Worm (Caenorhabditis elegans) whole organism, young adult: ENCODE data around the gene str-177.

Experiments
- B0035.1 ChIP-seq: sonication (generic microtip); optimal IDR thresholded peaks from 2 replicates; lab custom pipeline; 2016; ENCODE audit warnings: missing genetic modification characterization, mild to moderate bottlenecking, missing compliant biosample characterization, missing genotype, missing genetic modification reagents
- D2030.7 ChIP-seq: fragments of 200-800 bp; sonication (Bioruptor generic); IDR thresholded peaks from 2 replicates; pipeline ENCODE4 v1.3.6; 2022; ENCODE audit warnings: missing genetic modification reagents, missing genetic modification characterization, missing compliant biosample characterization
- F10E7.11 ChIP-seq: sonication (generic microtip); optimal IDR thresholded peaks from 2 replicates; lab custom pipeline; 2017; ENCODE audit warnings: mild to moderate bottlenecking, missing genetic modification characterization, moderate library complexity, missing compliant biosample characterization
- Y56A3A.18 ChIP-seq: fragments of 200-800 bp; sonication (Bioruptor generic); IDR thresholded peaks from 2 replicates; pipeline ENCODE4 v1.3.6; 2022; ENCODE audit warnings: missing genetic modification reagents, missing genetic modification characterization, missing compliant biosample characterization
- ama-1 ChIP-seq, 3 experiments: fragments of 150-350 bp in 1 of 3; sonication (generic microtip) in 2 of 3; optimal IDR thresholded peaks; 2 replicates each; lab custom pipeline; 2014 to 2018; ENCODE audit warnings: missing biosample characterization in 2 of 3, missing genetic modification characterization in 2 of 3, missing genetic modification reagents in 2 of 3
- cebp-2 ChIP-seq: fragments of 200-800 bp; sonication (Bioruptor generic); IDR thresholded peaks from 2 replicates; pipeline ENCODE4 v1.3.6; 2022; ENCODE audit warnings: missing genetic modification characterization, missing compliant biosample characterization
- him-1 ChIP-seq: sonication (generic microtip); optimal IDR thresholded peaks from 2 replicates; lab custom pipeline; 2016; ENCODE audit warnings: missing genotype, missing genetic modification reagents, missing genetic modification characterization, missing compliant biosample characterization
- madf-3 ChIP-seq: fragments of 200-800 bp; sonication (Bioruptor generic); IDR thresholded peaks from 2 replicates; pipeline ENCODE4 v1.3.6; 2022; ENCODE audit warnings: missing genetic modification reagents, missing genetic modification characterization, missing compliant biosample characterization
- nfya-2 ChIP-seq: fragments of 200-800 bp; sonication (Bioruptor generic); IDR thresholded peaks from 2 replicates; pipeline ENCODE4 v1.3.6; 2022; ENCODE audit warnings: missing genetic modification reagents, missing genetic modification characterization, missing compliant biosample characterization
- nhr-179 ChIP-seq: sonication (generic microtip); optimal IDR thresholded peaks from 2 replicates; lab custom pipeline; 2016; ENCODE audit warnings: mild to moderate bottlenecking, missing genetic modification characterization, missing compliant biosample characterization
- pha-4 ChIP-seq: fragments of 150-350 bp; sonication (generic microtip); optimal IDR thresholded peaks from 2 replicates; lab custom pipeline; 2014; ENCODE audit warnings: missing biosample characterization, missing genetic modification reagents, missing genetic modification characterization
- snpc-4 ChIP-seq, 5 experiments: fragments of 150-350 bp in 1 of 5; sonication (generic microtip) in 4 of 5; optimal IDR thresholded peaks; 2 replicates each; lab custom pipeline; 2014 to 2018; ENCODE audit warnings: missing genetic modification characterization in 5 of 5, missing biosample characterization in 3 of 5, antibody characterized with exemption in 2 of 5, mild to moderate bottlenecking in 2 of 5, missing compliant biosample characterization in 2 of 5, missing genotype in 2 of 5, moderate library complexity in 2 of 5, missing genetic modification reagents in 1 of 5
- unc-62 ChIP-seq: fragments of 150-350 bp; optimal IDR thresholded peaks from 2 replicates; lab custom pipeline; 2014; ENCODE audit warnings: missing biosample characterization, missing genetic modification reagents, missing genetic modification characterization
- ztf-22 ChIP-seq: fragments of 200-800 bp; sonication (Bioruptor generic); optimal IDR thresholded peaks from 2 replicates; lab custom pipeline; 2018; ENCODE audit warnings: mild to moderate bottlenecking, missing genetic modification characterization, moderate library complexity, missing compliant biosample characterization

- TF ChIP-seq B0035.1 (tag; lab: Kevin White, UChicago) (no peak), madf-3 (GFP tag; lab: Robert Waterston, UW) (no peak), Y56A3A.18 (GFP tag; lab: Robert Waterston, UW) (no peak), him-1 (tag; lab: Kevin White, UChicago) (no peak), F10E7.11 (tag; lab: Kevin White, UChicago) (no peak), ztf-22 (GFP tag; lab: Kevin White, UChicago) (no peak), unc-62 (GFP tag; lab: Kevin White, UChicago) (no peak), pha-4 (tag; lab: Kevin White, UChicago) (no peak), ama-1 (optimal IDR thresholded peaks at IDR 0.05; lab: Kevin White, UChicago) (no peak), ama-1 (GFP tag; optimal IDR thresholded peaks at IDR 0.05; lab: Kevin White, UChicago) (no peak), D2030.7 (GFP tag; lab: Robert Waterston, UW) (no peak), cebp-2 (GFP tag; lab: Robert Waterston, UW) (no peak), snpc-4 (GFP tag; optimal IDR thresholded peaks at IDR 0.05; lab: Kevin White, UChicago) (no peak), snpc-4 (tag; optimal IDR thresholded peaks at IDR 0.05; lab: Kevin White, UChicago) (no peak), nhr-179 (tag; lab: Kevin White, UChicago) (no peak), nfya-2 (GFP tag; lab: Robert Waterston, UW) (no peak)
These were observed 25.0 kb downstream of the str-177 start, which contains the start of gene pqn-16 for ce11 chrV:9173789-9174188.
